Fruit fly (Drosophila melanogaster): ENCODE data around the gene CG1638.

CG1638 gene

dm6 chr3R:31592256-31592879 is 2.0 kb downstream of the CG1638 start, which contains the start of gene CG1774:
CG1774 (plus strand) TSS chr3R:31592803.
- TF ChIP-seq CG8478 (optimal IDR thresholded peaks at IDR 0.05) (no peak), CTCF (optimal IDR thresholded peaks at IDR 0.05) (no peak)

DNA sequence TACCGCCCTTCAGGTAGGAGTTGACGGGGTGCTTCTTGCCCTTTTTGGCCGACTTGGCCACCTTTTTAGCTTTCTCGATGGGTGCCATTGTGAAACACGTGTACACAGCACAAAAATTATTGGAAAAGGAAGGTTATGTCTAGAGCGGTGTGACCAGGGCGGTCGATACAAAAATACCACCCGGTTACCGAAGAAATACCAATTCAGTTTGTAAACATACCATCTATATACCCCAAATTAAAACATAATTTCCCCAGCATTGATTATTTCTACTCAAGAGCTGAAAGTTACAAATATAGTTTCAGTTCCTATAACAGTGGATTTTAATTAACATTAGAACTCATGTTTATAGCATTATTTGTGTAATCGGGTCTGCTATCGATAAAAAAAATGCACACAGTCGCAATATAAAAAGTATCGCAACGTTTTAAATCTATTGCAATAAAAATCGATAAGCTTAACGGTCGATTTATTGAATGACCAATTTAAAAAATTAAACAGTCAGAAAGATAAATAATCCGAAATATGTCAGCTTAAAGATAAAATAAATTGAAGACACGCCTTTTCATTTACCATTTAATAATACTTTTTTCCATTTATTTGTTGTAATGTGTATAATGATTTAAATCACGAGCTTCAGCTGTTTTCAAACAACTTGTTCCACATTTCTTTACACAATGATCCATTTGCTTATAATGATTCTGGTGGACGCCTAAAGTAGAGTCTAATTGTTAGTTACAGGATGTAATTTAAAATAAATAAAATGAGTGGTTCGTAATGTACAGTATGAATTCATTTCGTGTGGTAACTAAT is 5.9 kb downstream of the CG1638 start, which contains the start of gene RpL6:
TSS of gene RpL6 (minus strand) at position 134 of the 813 bp plus-strand sequence.
- TF ChIP-seq CG8478 (optimal IDR thresholded peaks at IDR 0.05): no peak
- TF ChIP-seq CTCF (optimal IDR thresholded peaks at IDR 0.05): peak in 1 of 2 experiments; percentile 21

DNA sequence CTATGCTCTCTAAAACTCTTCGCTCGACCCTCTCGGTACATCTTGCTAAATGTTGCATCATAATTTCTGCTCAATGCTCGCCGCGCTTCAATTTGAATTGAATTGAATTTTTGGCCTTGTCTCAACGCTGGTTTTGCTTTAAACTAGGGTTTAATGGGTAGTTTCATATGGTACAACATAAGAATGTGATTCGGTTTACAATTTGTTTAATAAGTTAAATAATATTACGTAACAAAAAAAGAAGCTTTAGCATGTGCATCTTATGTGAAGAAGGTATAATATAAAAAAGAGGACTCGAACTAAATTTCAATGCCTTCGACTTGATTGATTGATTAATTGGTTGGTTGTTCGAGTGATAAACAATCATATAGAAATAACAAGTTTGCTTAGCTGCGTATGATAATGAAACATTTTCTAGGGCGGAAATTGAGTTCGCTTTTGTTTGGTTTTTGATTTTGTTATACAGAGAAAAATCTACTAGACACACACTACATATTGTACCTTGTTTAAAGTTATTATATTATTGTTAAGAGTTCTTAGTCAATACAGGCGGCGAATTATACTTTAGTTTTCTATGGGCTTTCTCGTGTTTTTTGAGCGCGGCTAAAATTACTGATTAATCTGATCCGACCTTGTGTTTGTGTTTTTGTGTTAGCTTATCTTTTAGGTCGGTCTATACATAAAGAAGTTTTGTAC is 7.5 kb downstream of the CG1638 start:
- TF ChIP-seq CTCF (optimal IDR thresholded peaks at IDR 0.05) (no peak), CG8478 (optimal IDR thresholded peaks at IDR 0.05) (no peak)

- TF ChIP-seq CG8478 (optimal IDR thresholded peaks at IDR 0.05): no peak
- no peak for TF ChIP-seq CTCF (optimal IDR thresholded peaks at IDR 0.05)
Observed at dm6 chr3R:31599538-31600313, 9.3 kb downstream of the CG1638 start.

dm6 chr3R:31603246-31603645 is 12.9 kb downstream of the CG1638 start:
- TF ChIP-seq CTCF (optimal IDR thresholded peaks at IDR 0.05) (no peak), CG8478 (optimal IDR thresholded peaks at IDR 0.05) (no peak)

- TF ChIP-seq CG8478 (optimal IDR thresholded peaks at IDR 0.05) (no peak), CTCF (optimal IDR thresholded peaks at IDR 0.05) (no peak)
Observed at dm6 chr3R:31603655-31604054, 13.3 kb downstream of the CG1638 start.

dm6 chr3R:31604409-31605116 is 14.2 kb downstream of the CG1638 start:
- no peak for TF ChIP-seq CG8478 (optimal IDR thresholded peaks at IDR 0.05)
- TF ChIP-seq CTCF (optimal IDR thresholded peaks at IDR 0.05): no peak

DNA sequence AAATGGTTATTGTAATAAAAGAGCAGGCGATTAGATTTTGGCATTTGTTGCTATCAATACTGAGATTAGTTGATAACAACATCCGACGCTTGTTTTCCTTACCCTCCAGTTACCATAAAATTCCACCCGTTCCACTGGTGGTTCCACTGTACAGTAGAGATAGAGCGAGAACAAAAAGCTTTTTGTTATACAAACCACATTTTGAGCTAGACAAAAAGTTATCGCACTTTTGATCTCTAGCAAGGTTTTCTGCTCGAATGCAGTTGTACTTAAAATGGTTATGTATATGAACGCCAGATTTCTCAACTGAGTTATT is 14.7 kb downstream of the CG1638 start:
- TF ChIP-seq CTCF (optimal IDR thresholded peaks at IDR 0.05) (no peak), CG8478 (optimal IDR thresholded peaks at IDR 0.05) (no peak)

dm6 chr3R:31605790-31606189 is 15.4 kb downstream of the CG1638 start:
- no peak for TF ChIP-seq CG8478 (optimal IDR thresholded peaks at IDR 0.05)
- TF ChIP-seq CTCF (optimal IDR thresholded peaks at IDR 0.05): no peak

DNA sequence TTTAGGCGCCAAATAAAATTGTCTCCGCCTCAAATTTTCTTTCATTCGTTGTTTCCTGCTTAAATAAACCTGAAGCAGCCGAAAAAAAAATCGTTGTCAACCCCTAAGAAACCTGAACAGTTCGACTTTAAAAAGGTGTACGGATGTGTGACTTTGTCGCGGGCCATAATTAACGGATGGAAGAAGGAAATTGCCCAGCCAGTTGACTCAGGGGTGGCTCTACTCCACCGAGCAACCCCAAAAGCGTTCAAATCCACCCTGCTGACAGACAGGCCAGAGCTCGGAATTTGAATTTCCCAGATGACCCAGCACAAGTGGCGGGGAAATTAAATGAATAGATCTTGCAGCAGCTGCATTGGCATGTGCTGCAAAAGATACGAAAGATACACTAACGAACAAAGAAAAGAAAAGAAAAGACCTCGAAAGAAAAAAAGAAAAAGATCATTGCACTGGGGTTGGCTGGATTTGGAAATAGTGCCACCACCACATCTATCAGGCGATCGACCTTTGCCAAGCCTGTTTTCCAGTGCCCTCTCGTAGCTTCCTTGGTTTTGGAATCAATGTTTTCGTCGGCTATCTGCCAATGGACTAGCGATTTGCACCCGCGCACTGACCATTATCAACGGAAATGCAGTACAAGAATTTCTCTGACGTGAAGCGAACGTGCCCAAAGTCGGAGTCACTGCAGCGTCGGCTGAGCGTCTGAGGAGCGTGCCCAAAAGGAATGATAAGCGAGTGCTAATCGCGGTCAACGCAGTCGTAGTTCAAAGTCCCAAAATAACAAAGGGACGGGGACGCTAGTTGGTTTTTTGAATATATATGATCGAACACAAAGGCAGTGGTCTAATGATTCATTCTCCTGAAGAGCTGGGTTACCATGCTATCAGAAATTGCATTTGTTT is 16.1 kb downstream of the CG1638 start:
- no peak for TF ChIP-seq CTCF (optimal IDR thresholded peaks at IDR 0.05)
- no peak for TF ChIP-seq CG8478 (optimal IDR thresholded peaks at IDR 0.05)

DNA sequence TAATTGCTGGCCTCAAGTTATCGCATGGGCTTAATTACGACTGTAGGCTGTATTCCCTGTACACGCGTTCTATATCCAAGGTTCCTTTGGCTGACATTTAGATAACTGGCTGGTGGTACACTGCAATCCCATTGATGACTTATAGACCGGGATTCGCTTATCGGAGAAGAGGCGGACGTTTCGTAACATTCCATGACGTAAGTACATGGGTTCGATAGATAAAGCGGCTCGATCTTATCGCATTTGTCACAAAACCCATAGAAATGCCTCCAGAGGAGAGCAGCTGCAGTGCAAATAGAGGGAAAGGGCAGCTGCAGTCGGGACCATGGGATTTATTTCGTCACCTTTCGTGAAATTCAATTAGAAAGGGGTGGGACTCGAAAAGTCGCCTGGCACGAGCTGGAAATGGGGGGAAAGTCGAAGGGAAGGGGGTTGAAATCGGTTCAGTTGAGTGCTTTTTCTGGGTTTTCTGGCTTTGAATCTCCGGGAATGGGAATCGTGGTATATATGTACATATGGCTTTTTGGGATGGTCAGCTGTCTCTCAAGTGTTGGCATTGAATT is 17.0 kb downstream of the CG1638 start:
- TF ChIP-seq CG8478 (optimal IDR thresholded peaks at IDR 0.05) (no peak), CTCF (optimal IDR thresholded peaks at IDR 0.05) (no peak)

- TF ChIP-seq CG8478 (optimal IDR thresholded peaks at IDR 0.05) (no peak), CTCF (optimal IDR thresholded peaks at IDR 0.05) (no peak)
Observed at dm6 chr3R:31608030-31608429, 17.6 kb downstream of the CG1638 start.

Data from S2 (cell line).